Worm (Caenorhabditis elegans) whole organism, young adult: Measurements from ENCODE around the gene srg-61.

Experiments used
- ama-1 ChIP-seq, 3 experiments: fragments of 150-350 bp in 1 of 3; sonication (generic microtip) in 2 of 3; optimal IDR thresholded peaks; 2 replicates each; lab custom pipeline; 2014 to 2018; ENCODE audit warnings: missing biosample characterization in 2 of 3, missing genetic modification characterization in 2 of 3, missing genetic modification reagents in 2 of 3
- lin-54 ChIP-seq: fragments of 200-800 bp; sonication (Bioruptor generic); optimal IDR thresholded peaks from 2 replicates; lab custom pipeline; 2018; ENCODE audit warnings: mild to moderate bottlenecking, missing genetic modification characterization, missing compliant biosample characterization
- pha-4 ChIP-seq: fragments of 150-350 bp; sonication (generic microtip); optimal IDR thresholded peaks from 2 replicates; lab custom pipeline; 2014; ENCODE audit warnings: missing biosample characterization, missing genetic modification reagents, missing genetic modification characterization
- snpc-1.3 ChIP-seq: sonication (generic microtip); optimal IDR thresholded peaks from 2 replicates; lab custom pipeline; 2017; ENCODE audit warnings: missing genetic modification characterization, mild to moderate bottlenecking, missing compliant biosample characterization, antibody characterized with exemption, moderate library complexity, missing genotype, missing genetic modification reagents; ENCODE audit not compliant: insufficient read depth
- snpc-3.4 ChIP-seq: sonication (generic microtip); optimal IDR thresholded peaks from 2 replicates; lab custom pipeline; 2017; ENCODE audit warnings: missing genetic modification characterization, mild to moderate bottlenecking, missing compliant biosample characterization, antibody characterized with exemption, moderate library complexity, missing genotype, missing genetic modification reagents
- unc-130 ChIP-seq: sonication (generic microtip); optimal IDR thresholded peaks from 2 replicates; lab custom pipeline; 2016; ENCODE audit warnings: missing genetic modification reagents, missing genetic modification characterization, missing compliant biosample characterization
- zfh-2 ChIP-seq: fragments of 200-800 bp; sonication (Bioruptor generic); conservative IDR thresholded peaks from 2 replicates; pipeline ENCODE4 v1.3.6; 2022; ENCODE audit warnings: missing genetic modification reagents, missing genetic modification characterization, missing compliant biosample characterization

DNA sequence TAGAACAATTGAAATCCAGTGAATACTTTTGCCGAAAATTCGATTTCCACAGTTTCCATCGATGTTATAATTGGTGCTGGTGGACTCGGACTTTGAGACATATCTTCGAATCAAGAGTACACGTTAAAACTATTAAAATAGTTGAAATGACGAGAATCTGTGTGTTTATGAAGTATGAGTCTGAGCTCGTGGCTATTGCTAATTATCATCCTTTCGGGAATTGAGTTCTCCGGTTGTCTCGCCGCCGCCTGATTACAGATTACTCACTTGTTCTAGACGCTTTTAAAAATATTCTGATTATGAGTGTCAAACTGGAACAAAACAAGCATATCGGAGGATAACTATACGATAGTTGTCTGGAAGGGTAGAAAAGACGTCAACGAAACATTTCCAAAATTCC is 2.0 kb downstream of the srg-61 start, which contains the start of gene srg-56:
- TF ChIP-seq snpc-3.4 (tag; lab: Kevin White, UChicago) (no peak), zfh-2 (no peak), snpc-1.3 (tag; lab: Kevin White, UChicago) (no peak), unc-130 (GFP tag; lab: Kevin White, UChicago) (no peak), pha-4 (tag; lab: Kevin White, UChicago) (no peak), lin-54 (GFP tag; lab: Kevin White, UChicago) (no peak), ama-1 (optimal IDR thresholded peaks at IDR 0.05; lab: Kevin White, UChicago) (no peak), ama-1 (GFP tag; optimal IDR thresholded peaks at IDR 0.05; lab: Kevin White, UChicago) (no peak)
